Worm (Caenorhabditis elegans) whole organism, L4 larva: ENCODE results near the gene msd-2.
"Not testable (repeated sequence)": the region's sequence is repeated elsewhere in the genome, so short reads cannot be mapped to it uniquely, and the experiment has no call there.

Experiments used
- D1046.2 ChIP-seq: fragments of 200-800 bp; sonication (Bioruptor generic); IDR thresholded peaks from 2 replicates; pipeline ENCODE4 v1.3.6; 2022; ENCODE audit warnings: missing genetic modification characterization, missing compliant biosample characterization
- F37D6.2 ChIP-seq: sonication (generic microtip); optimal IDR thresholded peaks from 2 replicates; lab custom pipeline; 2016; ENCODE audit warnings: mild to moderate bottlenecking, missing genetic modification characterization, missing compliant biosample characterization
- T20F7.1 ChIP-seq: fragments of 200-800 bp; sonication (Bioruptor generic); optimal IDR thresholded peaks from 2 replicates; lab custom pipeline; 2018; ENCODE audit warnings: mild to moderate bottlenecking, missing genetic modification characterization, missing compliant biosample characterization
- T26A8.4 ChIP-seq: fragments of 200-800 bp; sonication (Bioruptor generic); IDR thresholded peaks from 2 replicates; pipeline ENCODE4 v1.3.6; 2022; ENCODE audit warnings: missing genetic modification characterization, missing compliant biosample characterization
- aha-1 ChIP-seq: fragments of 150-350 bp; peaks from one replicate; lab custom pipeline; 2014; ENCODE audit warnings: missing biosample characterization, missing genetic modification characterization
- aly-2 ChIP-seq: sonication (generic microtip); optimal IDR thresholded peaks from 2 replicates; lab custom pipeline; 2018; ENCODE audit warnings: missing biosample characterization, missing genetic modification characterization
- ama-1 ChIP-seq: fragments of 150-350 bp; optimal IDR thresholded peaks from 2 replicates; lab custom pipeline; 2014; ENCODE audit warnings: inconsistent platforms, mixed read lengths
- ceh-20 ChIP-seq: fragments of 200-800 bp; sonication (Bioruptor generic); IDR thresholded peaks from 2 replicates; pipeline ENCODE4 v1.3.6; 2022; ENCODE audit warnings: missing genetic modification reagents, missing genetic modification characterization, missing compliant biosample characterization
- daf-16 ChIP-seq, 3 experiments: sonication (generic microtip); optimal IDR thresholded peaks; 2 replicates each; lab custom pipeline; 2016 to 2017; ENCODE audit warnings: missing genetic modification characterization in 3 of 3, missing genetic modification reagents in 3 of 3, mild to moderate bottlenecking in 2 of 3, missing compliant biosample characterization in 2 of 3, missing biosample characterization in 1 of 3, moderate library complexity in 1 of 3
- dmd-8 ChIP-seq: fragments of 200-800 bp; sonication (Bioruptor generic); IDR thresholded peaks from 2 replicates; pipeline ENCODE4 v1.3.6; 2022; ENCODE audit warnings: missing genetic modification characterization, missing compliant biosample characterization
- duxl-1 ChIP-seq: sonication (generic microtip); optimal IDR thresholded peaks from 2 replicates; lab custom pipeline; 2016; ENCODE audit warnings: mild to moderate bottlenecking, missing genetic modification characterization, moderate library complexity, missing compliant biosample characterization; ENCODE audit not compliant: poor library complexity
- dve-1 ChIP-seq: sonication (generic microtip); optimal IDR thresholded peaks from 2 replicates; lab custom pipeline; 2017; ENCODE audit warnings: antibody characterized with exemption, mild to moderate bottlenecking, missing genetic modification characterization, missing compliant biosample characterization; ENCODE audit not compliant: insufficient read depth
- gei-8 ChIP-seq: fragments of 200-800 bp; sonication (Bioruptor generic); optimal IDR thresholded peaks from 2 replicates; lab custom pipeline; 2018; ENCODE audit warnings: mild to moderate bottlenecking, missing genetic modification characterization, missing compliant biosample characterization
- hlh-11 ChIP-seq: fragments of 200-800 bp; sonication (Bioruptor generic); optimal IDR thresholded peaks from 2 replicates; lab custom pipeline; 2018; ENCODE audit warnings: mild to moderate bottlenecking, missing genetic modification characterization, missing compliant biosample characterization
- hmg-1.1 ChIP-seq: fragments of 200-800 bp; sonication (Bioruptor generic); IDR thresholded peaks from 2 replicates; pipeline ENCODE4 v1.3.6; 2022; ENCODE audit warnings: missing genetic modification reagents, missing genetic modification characterization, missing compliant biosample characterization
- lin-13 ChIP-seq: fragments of 150-350 bp; optimal IDR thresholded peaks from 2 replicates; lab custom pipeline; 2014; ENCODE audit warnings: missing biosample characterization, missing genetic modification reagents, missing genetic modification characterization
- lin-29 ChIP-seq: fragments of 200-800 bp; sonication (Bioruptor generic); IDR thresholded peaks from 2 replicates; pipeline ENCODE4 v1.3.6; 2022; ENCODE audit warnings: missing genetic modification reagents, missing genetic modification characterization, missing compliant biosample characterization
- lin-38 ChIP-seq: fragments of 200-800 bp; sonication (Bioruptor generic); IDR thresholded peaks from 2 replicates; pipeline ENCODE4 v1.3.6; 2022; ENCODE audit warnings: missing genetic modification reagents, missing genetic modification characterization, missing compliant biosample characterization
- lin-39 ChIP-seq: fragments of 150-350 bp; optimal IDR thresholded peaks from 2 replicates; lab custom pipeline; 2014; ENCODE audit warnings: missing biosample characterization, missing genetic modification reagents, missing genetic modification characterization
- madf-5 ChIP-seq, 2 experiments: fragments of 200-800 bp; sonication (Bioruptor generic); IDR thresholded peaks; 2 replicates each; pipeline ENCODE4 v1.3.6; 2022; ENCODE audit warnings: missing compliant biosample characterization in 2 of 2, missing genetic modification characterization in 2 of 2
- mep-1 ChIP-seq: fragments of 150-350 bp; sonication (generic microtip); optimal IDR thresholded peaks from 3 replicates; lab custom pipeline; 2014; ENCODE audit warnings: missing biosample characterization, missing genetic modification characterization
- mxl-3 ChIP-seq: fragments of 200-800 bp; sonication (Bioruptor generic); optimal IDR thresholded peaks from 2 replicates; lab custom pipeline; 2018; ENCODE audit warnings: mild to moderate bottlenecking, missing genetic modification characterization, missing compliant biosample characterization
- nhr-237 ChIP-seq: sonication (generic microtip); optimal IDR thresholded peaks from 2 replicates; lab custom pipeline; 2017; ENCODE audit warnings: missing biosample characterization, missing genetic modification characterization
- nhr-28 ChIP-seq: fragments of 150-350 bp; optimal IDR thresholded peaks from 2 replicates; lab custom pipeline; 2014; ENCODE audit warnings: missing biosample characterization, missing genetic modification characterization
- nhr-41 ChIP-seq: fragments of 200-800 bp; sonication (Bioruptor generic); IDR thresholded peaks from 2 replicates; pipeline ENCODE4 v1.3.6; 2022; ENCODE audit warnings: missing genetic modification reagents, missing genetic modification characterization, missing compliant biosample characterization
- nhr-6 ChIP-seq: fragments of 150-350 bp; optimal IDR thresholded peaks from 2 replicates; lab custom pipeline; 2014; ENCODE audit warnings: missing biosample characterization, missing genetic modification characterization
- saeg-2 ChIP-seq: fragments of 200-800 bp; sonication (Bioruptor generic); IDR thresholded peaks from 2 replicates; pipeline ENCODE4 v1.3.6; 2022; ENCODE audit warnings: missing genetic modification reagents, missing genetic modification characterization, missing compliant biosample characterization
- snpc-1.2 ChIP-seq: fragments of 200-800 bp; sonication (Bioruptor generic); IDR thresholded peaks from 2 replicates; pipeline ENCODE4 v1.3.6; 2022; ENCODE audit warnings: missing genetic modification reagents, missing genetic modification characterization, missing compliant biosample characterization
- unc-62 ChIP-seq, 3 experiments: fragments of 150-350 bp in 1 of 3; sonication (generic microtip); optimal IDR thresholded peaks in 2 of 3; peaks in 1 of 3; 1 replicate in 1 of 3; 2 replicates in 2 of 3; lab custom pipeline; 2014 to 2017; ENCODE audit warnings: missing biosample characterization in 3 of 3, missing genetic modification characterization in 3 of 3, missing genetic modification reagents in 3 of 3, missing genotype in 1 of 3
- vab-7 ChIP-seq: fragments of 200-800 bp; sonication (Bioruptor generic); IDR thresholded peaks from 2 replicates; pipeline ENCODE4 v1.3.6; 2022; ENCODE audit warnings: missing genetic modification reagents, missing genetic modification characterization, missing compliant biosample characterization
- zfp-3 ChIP-seq: fragments of 200-800 bp; sonication (Bioruptor generic); conservative IDR thresholded peaks from 2 replicates; pipeline ENCODE4 v1.3.6; 2022; ENCODE audit warnings: missing genetic modification reagents, missing genetic modification characterization, missing compliant biosample characterization

Gene msd-2

ce11 chrIV:10028779-10029178 lies at the start of gene msd-2, which contains the start of gene F44D12.16:
TSS of gene msd-2 (plus strand) at chrIV:10029083.
TSS of gene F44D12.16 (plus strand) at chrIV:10029079.
- not testable (repeated sequence) for TF ChIP-seq nhr-237, mep-1, duxl-1

ce11 chrIV:9982226-9982794 lies 46.6 kb upstream of the msd-2 start, which contains the start of gene rrp-1:
TSS of gene rrp-1 (minus strand) at chrIV:9982276.
- peak; percentile 79 for TF ChIP-seq lin-38 (GFP tag; lab: Robert Waterston, UW)
- no peak for TF ChIP-seq vab-7 (GFP tag; lab: Robert Waterston, UW)
- TF ChIP-seq, all 104 proteins: peak for 1

ce11 chrIV:9982895-9983294 lies 46.0 kb upstream of the msd-2 start, which contains the start of gene mam-2:
TSS of gene mam-2 (plus strand) at chrIV:9983195.
- TF ChIP-seq aly-2 (tag; lab: Kevin White, UChicago): no peak
- TF ChIP-seq lin-29 (GFP tag; lab: Robert Waterston, UW): no peak
- no peak for TF ChIP-seq dmd-8 (GFP tag; lab: Robert Waterston, UW)
- no peak for TF ChIP-seq mxl-3 (GFP tag; lab: Kevin White, UChicago)
- TF ChIP-seq, all 104 proteins: peak for 0

ce11 chrIV:9989416-9989815 lies 39.5 kb upstream of the msd-2 start:
- TF ChIP-seq aha-1 (tag; lab: Kevin White, UChicago): peak; percentile 55
- TF ChIP-seq lin-38 (GFP tag; lab: Robert Waterston, UW): peak; percentile 36; the same call in 1 of the 2 replicates
- no peak for TF ChIP-seq hmg-1.1 (GFP tag; lab: Robert Waterston, UW)
- peak; percentile 7 for TF ChIP-seq gei-8 (GFP tag; lab: Kevin White, UChicago)
- 0 out of 2 replicates have a peak, but pooled peaks have one; percentile 9 for TF ChIP-seq T26A8.4 (GFP tag; lab: Robert Waterston, UW)
- TF ChIP-seq ama-1 (lab: Kevin White, UChicago): peak; percentile 40
- no peak for TF ChIP-seq lin-39
- 0 out of 2 replicates have a peak, but pooled peaks have one; percentile 19 for TF ChIP-seq zfp-3

ce11 chrIV:9993403-9994132 lies 35.3 kb upstream of the msd-2 start:
- TF ChIP-seq lin-38 (GFP tag; lab: Robert Waterston, UW) (peak; percentile 36), hlh-11 (tag; lab: Kevin White, UChicago) (peak; percentile 26), nhr-28 (peak; percentile 67), daf-16 (GFP tag; optimal IDR thresholded peaks at IDR 0.05; lab: Kevin White, UChicago) (no peak), daf-16 (tag; optimal IDR thresholded peaks at IDR 0.05; lab: Kevin White, UChicago) (peak; percentile 55), lin-13 (GFP tag; lab: Kevin White, UChicago) (peak; percentile 22), nhr-6 (tag; lab: Kevin White, UChicago) (peak; percentile 35), F37D6.2 (tag; lab: Kevin White, UChicago) (no peak), dve-1 (tag; lab: Kevin White, UChicago) (peak; percentile 13), T20F7.1 (GFP tag; lab: Kevin White, UChicago) (peak; percentile 31), D1046.2 (GFP tag; lab: Robert Waterston, UW) (no peak), madf-5 (GFP tag; IDR thresholded peaks at IDR 0.05; lab: Robert Waterston, UW) (no peak), ceh-20 (GFP tag; lab: Robert Waterston, UW) (no peak), unc-62 (GFP tag; optimal IDR thresholded peaks at IDR 0.05 in 1 of 2; lab: Kevin White, UChicago) (peak in 1 of 2 experiments; percentile 6), unc-62 (tag; optimal IDR thresholded peaks at IDR 0.05; lab: Kevin White, UChicago) (no peak), saeg-2 (GFP tag; lab: Robert Waterston, UW) (0 out of 2 replicates have a peak, but pooled peaks have one; percentile 5), vab-7 (GFP tag; lab: Robert Waterston, UW) (no peak), nhr-41 (0 out of 2 replicates have a peak, but pooled peaks have one; percentile 6), snpc-1.2 (GFP tag; lab: Robert Waterston, UW) (0 out of 2 replicates have a peak, but pooled peaks have one; percentile 28), aha-1 (tag; lab: Kevin White, UChicago) (peak; percentile 88)
